Fruit fly (Drosophila melanogaster) whole organism, embryonic: ENCODE results near the gene CG9586.

ENCODE experiments used
- Bdp1 ChIP-seq: fragments of 200-800 bp; sonication (Bioruptor generic); optimal IDR thresholded peaks from 3 replicates; lab custom pipeline; 2016; ENCODE audit warnings: missing biosample characterization, missing genetic modification characterization
- CG11504 ChIP-seq: fragments of 200-800 bp; sonication (Bioruptor generic); optimal IDR thresholded peaks from 3 replicates; lab custom pipeline; 2019; ENCODE audit warnings: missing biosample characterization, mild to moderate bottlenecking, missing genetic modification characterization, moderate library complexity
- CG11560 ChIP-seq: fragments of 200-800 bp; sonication (Bioruptor generic); IDR thresholded peaks from 3 replicates; pipeline ENCODE4 v1.3.6; 2022; ENCODE audit warnings: missing biosample characterization, missing genetic modification characterization
- CG12219 ChIP-seq: fragments of 200-800 bp; sonication (Bioruptor generic); optimal IDR thresholded peaks from 3 replicates; lab custom pipeline; 2018; ENCODE audit warnings: missing biosample characterization, mild to moderate bottlenecking, missing genetic modification characterization
- CG1233 ChIP-seq: fragments of 200-800 bp; sonication (Bioruptor generic); optimal IDR thresholded peaks from 4 replicates; lab custom pipeline; 2018; ENCODE audit warnings: missing biosample characterization, mild to moderate bottlenecking, missing genetic modification characterization
- CG14667 ChIP-seq: fragments of 200-800 bp; sonication (Bioruptor generic); IDR thresholded peaks from 2 replicates; pipeline ENCODE4 v1.3.6; 2022; ENCODE audit warnings: missing biosample characterization, missing genetic modification characterization
- CG15601 ChIP-seq: fragments of 200-800 bp; sonication (Bioruptor generic); optimal IDR thresholded peaks from 3 replicates; lab custom pipeline; 2019; ENCODE audit warnings: missing biosample characterization, mild to moderate bottlenecking, missing genetic modification characterization, moderate library complexity
- CG1647 ChIP-seq: fragments of 200-800 bp; sonication (Bioruptor generic); optimal IDR thresholded peaks from 3 replicates; lab custom pipeline; 2016; ENCODE audit warnings: missing biosample characterization, missing genetic modification characterization
- CG17568 ChIP-seq: fragments of 200-800 bp; sonication (Bioruptor generic); optimal IDR thresholded peaks from 2 replicates; lab custom pipeline; 2018; ENCODE audit warnings: missing biosample characterization, mild to moderate bottlenecking, missing genetic modification characterization, moderate library complexity
- CG17612 ChIP-seq: fragments of 200-800 bp; sonication (Bioruptor generic); IDR thresholded peaks from 2 replicates; pipeline ENCODE4 v1.3.6; 2022; ENCODE audit warnings: missing biosample characterization, missing genetic modification characterization
- CG2116 ChIP-seq: fragments of 200-800 bp; sonication (Bioruptor generic); optimal IDR thresholded peaks from 3 replicates; lab custom pipeline; 2018; ENCODE audit warnings: missing biosample characterization, mild to moderate bottlenecking, missing genetic modification characterization
- CG32767 ChIP-seq: fragments of 200-800 bp; sonication (Bioruptor generic); IDR thresholded peaks from 2 replicates; pipeline ENCODE4 v1.3.6; 2022; ENCODE audit warnings: missing biosample characterization, missing genetic modification characterization
- CG4424 ChIP-seq: fragments of 200-800 bp; sonication (Bioruptor generic); optimal IDR thresholded peaks from 3 replicates; lab custom pipeline; 2016; ENCODE audit warnings: missing biosample characterization, missing genetic modification characterization
- CG4730 ChIP-seq: fragments of 200-800 bp; sonication (Bioruptor generic); IDR thresholded peaks from 2 replicates; pipeline ENCODE4 v1.3.6; 2022; ENCODE audit warnings: missing biosample characterization, missing genetic modification characterization
- CG5180 ChIP-seq: fragments of 200-800 bp; sonication (Bioruptor generic); optimal IDR thresholded peaks from 3 replicates; lab custom pipeline; 2017; ENCODE audit warnings: missing biosample characterization, missing genetic modification characterization, mild to moderate bottlenecking, moderate library complexity, missing genetic modification reagents
- CG6254 ChIP-seq: fragments of 200-800 bp; sonication (Bioruptor generic); optimal IDR thresholded peaks from 3 replicates; lab custom pipeline; 2017; ENCODE audit warnings: mild to moderate bottlenecking, missing biosample characterization, missing genetic modification reagents, missing genetic modification characterization
- CG8089 ChIP-seq: fragments of 200-800 bp; sonication (Bioruptor generic); optimal IDR thresholded peaks from 3 replicates; lab custom pipeline; 2016; ENCODE audit warnings: missing biosample characterization, missing genetic modification characterization
- CG8944 ChIP-seq: fragments of 200-800 bp; sonication (Bioruptor generic); optimal IDR thresholded peaks from 3 replicates; lab custom pipeline; 2016; ENCODE audit warnings: missing biosample characterization, missing genetic modification characterization
- Camta ChIP-seq: fragments of 200-800 bp; sonication (Bioruptor generic); optimal IDR thresholded peaks from 2 replicates; lab custom pipeline; 2016; ENCODE audit warnings: missing biosample characterization, missing genetic modification characterization
- Deaf1 ChIP-seq: fragments of 200-800 bp; optimal IDR thresholded peaks from 3 replicates; lab custom pipeline; 2019; ENCODE audit warnings: missing biosample characterization, mild to moderate bottlenecking, missing genetic modification characterization, moderate library complexity
- Dip3 ChIP-seq: fragments of 200-800 bp; sonication (Bioruptor generic); optimal IDR thresholded peaks from 3 replicates; lab custom pipeline; 2016; ENCODE audit warnings: missing biosample characterization, missing genetic modification characterization
- Doc3 ChIP-seq: fragments of 200-800 bp; sonication (Bioruptor generic); IDR thresholded peaks from 3 replicates; pipeline ENCODE4 v1.3.6; 2022; ENCODE audit warnings: missing biosample characterization, missing genetic modification characterization; ENCODE audit not compliant: partially characterized antibody
- Drgx ChIP-seq: fragments of 200-800 bp; sonication (Bioruptor generic); IDR thresholded peaks from 2 replicates; pipeline ENCODE4 v1.3.6; 2022; ENCODE audit warnings: missing biosample characterization, missing genetic modification characterization
- Eip74EF ChIP-seq, 2 experiments: fragments of 200-800 bp in 1 of 2; fragments of >200 bp in 1 of 2; sonication (Bioruptor generic) in 1 of 2; optimal IDR thresholded peaks; 2 replicates each; lab custom pipeline; 2017 to 2019; ENCODE audit warnings: missing biosample characterization in 2 of 2, missing genetic modification characterization in 2 of 2, mild to moderate bottlenecking in 1 of 2, moderate library complexity in 1 of 2
- Ets97D ChIP-seq: fragments of 200-800 bp; sonication (Bioruptor generic); optimal IDR thresholded peaks from 3 replicates; lab custom pipeline; 2016; ENCODE audit warnings: missing biosample characterization, missing genetic modification characterization
- HLH4C ChIP-seq: fragments of 200-800 bp; sonication (Bioruptor generic); IDR thresholded peaks from 3 replicates; pipeline ENCODE4 v1.3.6; 2022; ENCODE audit warnings: missing biosample characterization, missing genetic modification characterization; ENCODE audit not compliant: partially characterized antibody
- Lim3 ChIP-seq: fragments of 200-800 bp; sonication (Bioruptor generic); IDR thresholded peaks from 2 replicates; pipeline ENCODE4 v1.3.6; 2022; ENCODE audit warnings: missing biosample characterization, missing genetic modification characterization
- Neu2 ChIP-seq: fragments of 200-800 bp; sonication (Bioruptor generic); optimal IDR thresholded peaks from 3 replicates; lab custom pipeline; 2016; ENCODE audit warnings: missing biosample characterization, missing genetic modification characterization, borderline replicate concordance
- Oli ChIP-seq: fragments of 200-800 bp; sonication (Bioruptor generic); optimal IDR thresholded peaks from 2 replicates; lab custom pipeline; 2018; ENCODE audit warnings: missing biosample characterization, mild to moderate bottlenecking, missing genetic modification characterization, moderate library complexity
- Sry-β ChIP-seq: fragments of 200-800 bp; sonication (Bioruptor generic); optimal IDR thresholded peaks from 2 replicates; lab custom pipeline; 2018; ENCODE audit warnings: missing biosample characterization, mild to moderate bottlenecking, missing genetic modification characterization, moderate library complexity
- Xrp1 ChIP-seq: fragments of 200-800 bp; sonication (Bioruptor generic); IDR thresholded peaks from 2 replicates; pipeline ENCODE4 v1.3.6; 2022; ENCODE audit warnings: missing biosample characterization, missing genetic modification characterization
- abd-A ChIP-seq: fragments of 200-800 bp; sonication (Bioruptor generic); optimal IDR thresholded peaks from 3 replicates; lab custom pipeline; 2019; ENCODE audit warnings: missing biosample characterization, mild to moderate bottlenecking, missing genetic modification characterization, moderate library complexity
- ap ChIP-seq: fragments of 200-800 bp; sonication (Bioruptor generic); IDR thresholded peaks from 2 replicates; pipeline ENCODE4 v1.3.6; 2022; ENCODE audit warnings: missing biosample characterization, missing genetic modification characterization
- bowl ChIP-seq: fragments of 200-800 bp; sonication (Bioruptor generic); IDR thresholded peaks from 2 replicates; pipeline ENCODE4 v1.3.6; 2022; ENCODE audit warnings: missing biosample characterization, missing genetic modification characterization
- br ChIP-seq: fragments of >200 bp; optimal IDR thresholded peaks from 2 replicates; lab custom pipeline; 2017
- chn ChIP-seq: fragments of 200-800 bp; sonication (Bioruptor generic); optimal IDR thresholded peaks from 2 replicates; lab custom pipeline; 2016; ENCODE audit warnings: missing biosample characterization, missing genetic modification characterization
- croc ChIP-seq: fragments of 200-800 bp; sonication (Bioruptor generic); conservative IDR thresholded peaks from 3 replicates; pipeline ENCODE4 v1.3.6; 2022; ENCODE audit warnings: missing biosample characterization, missing genetic modification characterization
- crol ChIP-seq: fragments of 200-800 bp; sonication (Bioruptor generic); IDR thresholded peaks from 2 replicates; pipeline ENCODE4 v1.3.6; 2022; ENCODE audit warnings: missing biosample characterization, missing genetic modification characterization
- dimm ChIP-seq: fragments of 200-800 bp; sonication (Bioruptor generic); IDR thresholded peaks from 2 replicates; pipeline ENCODE4 v1.3.6; 2022; ENCODE audit warnings: missing biosample characterization, missing genetic modification characterization
- disco-r ChIP-seq: fragments of 200-800 bp; sonication (Bioruptor generic); optimal IDR thresholded peaks from 2 replicates; lab custom pipeline; 2016; ENCODE audit warnings: missing biosample characterization, missing genetic modification characterization
- kah ChIP-seq: fragments of 200-800 bp; sonication (Bioruptor generic); optimal IDR thresholded peaks from 2 replicates; lab custom pipeline; 2018; ENCODE audit warnings: missing biosample characterization, mild to moderate bottlenecking, missing genetic modification characterization
- mirr ChIP-seq: fragments of 200-800 bp; sonication (Bioruptor generic); optimal IDR thresholded peaks from 3 replicates; lab custom pipeline; 2018; ENCODE audit warnings: missing biosample characterization, mild to moderate bottlenecking, missing genetic modification characterization
- nom ChIP-seq: fragments of 200-800 bp; sonication (Bioruptor generic); optimal IDR thresholded peaks from 2 replicates; lab custom pipeline; 2017; ENCODE audit warnings: missing biosample characterization, missing genetic modification characterization, mild to moderate bottlenecking, moderate library complexity, missing genetic modification reagents
- pnt ChIP-seq: fragments of 200-800 bp; sonication (Bioruptor generic); optimal IDR thresholded peaks from 3 replicates; lab custom pipeline; 2016; ENCODE audit warnings: missing biosample characterization, missing genetic modification characterization
- sc ChIP-seq, 3 experiments: fragments of >200 bp in 2 of 3; fragments of 200-800 bp in 1 of 3; sonication (Bioruptor generic) in 1 of 3; optimal IDR thresholded peaks; 2 replicates in 2 of 3; 3 replicates in 1 of 3; lab custom pipeline; 2017; ENCODE audit warnings: mild to moderate bottlenecking in 1 of 3, missing biosample characterization in 1 of 3, missing genetic modification characterization in 1 of 3, missing genetic modification reagents in 1 of 3
- sens ChIP-seq: fragments of 200-800 bp; sonication (Bioruptor generic); peaks from one replicate; lab custom pipeline; 2016; ENCODE audit warnings: missing biosample characterization, missing genetic modification characterization
- slp2 ChIP-seq: fragments of 200-800 bp; sonication (Bioruptor generic); optimal IDR thresholded peaks from 2 replicates; lab custom pipeline; 2016; ENCODE audit warnings: missing biosample characterization, missing genetic modification characterization
- toy ChIP-seq: fragments of 200-800 bp; sonication (Bioruptor generic); IDR thresholded peaks from 2 replicates; pipeline ENCODE4 v1.3.6; 2022; ENCODE audit warnings: missing biosample characterization, missing genetic modification characterization
- zen ChIP-seq: fragments of 200-800 bp; sonication (Bioruptor generic); optimal IDR thresholded peaks from 3 replicates; lab custom pipeline; 2018; ENCODE audit warnings: missing biosample characterization, mild to moderate bottlenecking, missing genetic modification characterization, moderate library complexity
- zen2 ChIP-seq: fragments of 200-800 bp; sonication (Bioruptor generic); IDR thresholded peaks from 3 replicates; pipeline ENCODE4 v1.3.6; 2022; ENCODE audit warnings: missing biosample characterization, missing genetic modification characterization; ENCODE audit not compliant: partially characterized antibody

CG9586 gene

dm6 chr2L:9125418-9125928, 40.8 kb downstream of the CG9586 start, which contains the start of gene CG32982 (continued):
- TF ChIP-seq Lim3, result peak; percentile 44; the same call in 1 of the 2 replicates
- peak; percentile 86 for TF ChIP-seq croc (GFP tag; lab: Robert Waterston, UW)
- TF ChIP-seq sc (optimal IDR thresholded peaks at IDR 0.05; lab: Kevin White, UChicago), result no peak
- peak; percentile 88 for TF ChIP-seq sc (GFP tag; optimal IDR thresholded peaks at IDR 0.05; lab: Kevin White, UChicago)
- TF ChIP-seq bowl, result no peak; the same call in 1 of the 2 replicates
- peak; percentile 68 for TF ChIP-seq CG17612 (GFP tag; lab: Robert Waterston, UW)
- peak; percentile 74 for TF ChIP-seq dimm (GFP tag; lab: Robert Waterston, UW)
- TF ChIP-seq CG12219 (GFP tag; lab: Kevin White, UChicago), result peak; percentile 64
- TF ChIP-seq Doc3, result no peak
- peak; percentile 68 for TF ChIP-seq CG6254
- peak; percentile 81 for TF ChIP-seq CG11560 (tag; lab: Robert Waterston, UW)
- peak; percentile 77 for TF ChIP-seq CG32767 (GFP tag; lab: Robert Waterston, UW)
- peak; percentile 86 for TF ChIP-seq CG8089 (GFP tag; lab: Kevin White, UChicago)
- peak; percentile 95 for TF ChIP-seq CG11504 (tag; lab: Kevin White, UChicago)
- peak; percentile 92 for TF ChIP-seq Xrp1
- peak; percentile 18; the same call in 1 of the 3 replicates for TF ChIP-seq HLH4C (GFP tag; lab: Robert Waterston, UW)
- peak; percentile 90 for TF ChIP-seq chn (GFP tag; lab: Kevin White, UChicago)
- TF ChIP-seq CG8944 (GFP tag; lab: Kevin White, UChicago), result peak; percentile 90
- no peak for TF ChIP-seq zen2 (GFP tag; lab: Robert Waterston, UW)
- TF ChIP-seq CG1647 (GFP tag; lab: Kevin White, UChicago), result peak; percentile 80
- TF ChIP-seq Oli (tag; lab: Kevin White, UChicago), result peak; percentile 95
- TF ChIP-seq CG14667 (GFP tag; lab: Robert Waterston, UW), result peak; percentile 83; the same call in 1 of the 2 replicates
- TF ChIP-seq nom (GFP tag; lab: Kevin White, UChicago), result peak; percentile 50
- peak; percentile 90 for TF ChIP-seq CG1233
- peak; percentile 93 for TF ChIP-seq Dip3
- TF ChIP-seq toy (GFP tag; lab: Robert Waterston, UW), result peak; percentile 73
- TF ChIP-seq Neu2 (GFP tag; lab: Kevin White, UChicago), result peak; percentile 81
- TF ChIP-seq mirr (GFP tag; lab: Kevin White, UChicago), result peak; percentile 77
- TF ChIP-seq abd-A, result peak; percentile 20
- peak; percentile 36 for TF ChIP-seq Sry-β (GFP tag; lab: Kevin White, UChicago)
- TF ChIP-seq Camta (GFP tag; lab: Kevin White, UChicago), result peak; percentile 95
- TF ChIP-seq CG2116 (GFP tag; lab: Kevin White, UChicago), result peak; percentile 77
- TF ChIP-seq CG15601 (tag; lab: Kevin White, UChicago), result peak; percentile 81
- no peak for TF ChIP-seq br (lab: Kevin White, UChicago)
- TF ChIP-seq Eip74EF (GFP tag; optimal IDR thresholded peaks at IDR 0.05; lab: Kevin White, UChicago), result peak in 1 of 2 experiments; percentile 70
- TF ChIP-seq CG4424 (GFP tag; lab: Kevin White, UChicago), result peak; percentile 93
- TF ChIP-seq Bdp1 (GFP tag; lab: Kevin White, UChicago), result peak; percentile 81
- TF ChIP-seq CG5180 (GFP tag; lab: Kevin White, UChicago), result peak; percentile 100
- peak; percentile 83 for TF ChIP-seq CG4730 (GFP tag; lab: Robert Waterston, UW)
- peak; percentile 99 for TF ChIP-seq sens (GFP tag; lab: Kevin White, UChicago)
- peak; percentile 59 for TF ChIP-seq CG17568 (GFP tag; lab: Kevin White, UChicago)
- TF ChIP-seq crol, result 0 out of 2 replicates have a peak, but pooled peaks have one; percentile 30
- peak; percentile 93 for TF ChIP-seq pnt (GFP tag; lab: Kevin White, UChicago)
- peak; percentile 76 for TF ChIP-seq kah
- peak; percentile 79 for TF ChIP-seq disco-r
- TF ChIP-seq Drgx (GFP tag; lab: Robert Waterston, UW), result peak; percentile 89
- TF ChIP-seq ap (GFP tag; lab: Robert Waterston, UW), result peak; percentile 78
- peak; percentile 91 for TF ChIP-seq slp2 (GFP tag; lab: Kevin White, UChicago)
- peak; percentile 52 for TF ChIP-seq Ets97D (GFP tag; lab: Kevin White, UChicago)
- TF ChIP-seq Deaf1 (tag; lab: Kevin White, UChicago), result peak; percentile 83
- peak; percentile 88 for TF ChIP-seq zen
